Worm (Caenorhabditis elegans) whole organism, mixed stage, embryonic: ENCODE results near the gene spp-24.
A peak's percentile ranks its signal among the peaks of the same experiment; 100 is the strongest.

Source experiments
- M03D4.4 ChIP-seq: sonication (generic microtip); optimal IDR thresholded peaks from 2 replicates; lab custom pipeline; 2017; ENCODE audit warnings: mild to moderate bottlenecking, missing genetic modification characterization, missing compliant biosample characterization
- bed-3 ChIP-seq: fragments of 200-800 bp; sonication (Bioruptor generic); optimal IDR thresholded peaks from 3 replicates; lab custom pipeline; 2018; ENCODE audit warnings: mild to moderate bottlenecking, missing genetic modification characterization, moderate library complexity, missing compliant biosample characterization
- blmp-1 ChIP-seq: fragments of 150-350 bp; optimal IDR thresholded peaks from 2 replicates; lab custom pipeline; 2014; ENCODE audit warnings: missing biosample characterization, missing genetic modification characterization
- ceh-43 ChIP-seq: fragments of 200-800 bp; sonication (Bioruptor generic); optimal IDR thresholded peaks from 2 replicates; lab custom pipeline; 2018; ENCODE audit warnings: mild to moderate bottlenecking, missing genetic modification characterization, moderate library complexity, missing compliant biosample characterization
- ceh-83 ChIP-seq: fragments of 200-800 bp; sonication (Bioruptor generic); optimal IDR thresholded peaks from 2 replicates; lab custom pipeline; 2018; ENCODE audit warnings: mild to moderate bottlenecking, missing genetic modification characterization, missing compliant biosample characterization
- ces-1 ChIP-seq: fragments of 150-350 bp; optimal IDR thresholded peaks from 2 replicates; lab custom pipeline; 2014; ENCODE audit warnings: missing biosample characterization, missing genetic modification reagents, missing genetic modification characterization
- cnd-1 ChIP-seq: fragments of 200-800 bp; sonication (Bioruptor generic); optimal IDR thresholded peaks from 2 replicates; lab custom pipeline; 2018; ENCODE audit warnings: mild to moderate bottlenecking, missing genetic modification characterization, missing compliant biosample characterization
- elt-1 ChIP-seq: sonication (generic microtip); optimal IDR thresholded peaks from 2 replicates; lab custom pipeline; 2017; ENCODE audit warnings: missing genetic modification characterization, mild to moderate bottlenecking, missing compliant biosample characterization, antibody characterized with exemption, moderate library complexity, borderline replicate concordance; ENCODE audit not compliant: insufficient read depth
- elt-3 ChIP-seq: fragments of 150-350 bp; optimal IDR thresholded peaks from 2 replicates; lab custom pipeline; 2014; ENCODE audit warnings: missing biosample characterization, missing genetic modification characterization
- hlh-1 ChIP-seq: fragments of 150-350 bp; optimal IDR thresholded peaks from 2 replicates; lab custom pipeline; 2014; ENCODE audit warnings: missing biosample characterization, missing genetic modification reagents, missing genetic modification characterization
- lin-13 ChIP-seq: fragments of 150-350 bp; optimal IDR thresholded peaks from 2 replicates; lab custom pipeline; 2014; ENCODE audit warnings: missing biosample characterization, missing genetic modification characterization
- lin-32 ChIP-seq: fragments of 200-800 bp; sonication (Bioruptor generic); optimal IDR thresholded peaks from 2 replicates; lab custom pipeline; 2018; ENCODE audit warnings: mild to moderate bottlenecking, missing genetic modification characterization, missing compliant biosample characterization
- lsy-2 ChIP-seq: fragments of 150-350 bp; optimal IDR thresholded peaks from 2 replicates; lab custom pipeline; 2014; ENCODE audit warnings: missing biosample characterization, missing genetic modification characterization
- mab-5 ChIP-seq: fragments of 150-350 bp; optimal IDR thresholded peaks from 2 replicates; lab custom pipeline; 2014; ENCODE audit warnings: missing biosample characterization, missing genetic modification characterization
- mep-1 ChIP-seq: fragments of 150-350 bp; optimal IDR thresholded peaks from 2 replicates; lab custom pipeline; 2017; ENCODE audit warnings: missing biosample characterization, missing genetic modification reagents, missing genetic modification characterization, inconsistent platforms
- mls-2 ChIP-seq: sonication (generic microtip); optimal IDR thresholded peaks from 2 replicates; lab custom pipeline; 2016; ENCODE audit warnings: mild to moderate bottlenecking, missing genetic modification characterization, moderate library complexity, missing compliant biosample characterization
- nhr-12 ChIP-seq: fragments of 150-350 bp; optimal IDR thresholded peaks from 2 replicates; lab custom pipeline; 2014; ENCODE audit warnings: missing biosample characterization, missing genetic modification characterization
- nhr-2 ChIP-seq: fragments of 150-350 bp; optimal IDR thresholded peaks from 2 replicates; lab custom pipeline; 2014; ENCODE audit warnings: missing biosample characterization, missing genetic modification characterization
- nhr-237 ChIP-seq: fragments of 150-350 bp; optimal IDR thresholded peaks from 2 replicates; lab custom pipeline; 2014; ENCODE audit warnings: missing biosample characterization, missing genetic modification characterization
- nhr-28 ChIP-seq: fragments of 150-350 bp; optimal IDR thresholded peaks from 2 replicates; lab custom pipeline; 2014; ENCODE audit warnings: missing biosample characterization, missing genetic modification characterization
- nhr-76 ChIP-seq: sonication (generic microtip); optimal IDR thresholded peaks from 2 replicates; lab custom pipeline; 2017; ENCODE audit warnings: missing biosample characterization, missing genetic modification characterization
- pha-4 ChIP-seq: fragments of 150-350 bp; optimal IDR thresholded peaks from 2 replicates; lab custom pipeline; 2018; ENCODE audit warnings: missing biosample characterization, missing genetic modification reagents, missing genetic modification characterization
- snpc-4 ChIP-seq: fragments of 150-350 bp; optimal IDR thresholded peaks from 2 replicates; lab custom pipeline; 2014; ENCODE audit warnings: missing biosample characterization, missing genetic modification characterization
- sptf-1 ChIP-seq: sonication (generic microtip); optimal IDR thresholded peaks from 2 replicates; lab custom pipeline; 2017; ENCODE audit warnings: mild to moderate bottlenecking, missing genetic modification characterization, moderate library complexity, missing compliant biosample characterization
- unc-120 ChIP-seq: sonication (generic microtip); optimal IDR thresholded peaks from 2 replicates; lab custom pipeline; 2017; ENCODE audit warnings: missing genetic modification characterization, missing compliant biosample characterization; ENCODE audit not compliant: poor library complexity, severe bottlenecking
- unc-39 ChIP-seq: fragments of 150-350 bp; optimal IDR thresholded peaks from 2 replicates; lab custom pipeline; 2014; ENCODE audit warnings: missing biosample characterization, missing genetic modification characterization
- unc-62 ChIP-seq: fragments of 150-350 bp; optimal IDR thresholded peaks from 2 replicates; lab custom pipeline; 2014; ENCODE audit warnings: missing biosample characterization, missing genetic modification reagents, missing genetic modification characterization
- zip-8 ChIP-seq: fragments of 150-350 bp; optimal IDR thresholded peaks from 2 replicates; lab custom pipeline; 2014; ENCODE audit warnings: missing biosample characterization, missing genetic modification characterization
- ztf-11 ChIP-seq: fragments of 150-350 bp; optimal IDR thresholded peaks from 2 replicates; lab custom pipeline; 2014; ENCODE audit warnings: missing biosample characterization, missing genetic modification characterization

spp-24 gene

ce11 chrII:43640-44039 is 4.3 kb upstream of the spp-24 start, which contains the start of gene nfyc-1:
Gene nfyc-1, plus strand, starts transcription at chrII:43907.
- TF ChIP-seq sptf-1 (tag; lab: Kevin White, UChicago) = no peak
- TF ChIP-seq lin-13 (tag; lab: Kevin White, UChicago) = peak; percentile 50
- TF ChIP-seq pha-4 (tag; lab: Kevin White, UChicago) = peak; percentile 74
- TF ChIP-seq lsy-2 = peak; percentile 57
- TF ChIP-seq unc-39 (tag; lab: Kevin White, UChicago) = no peak
- TF ChIP-seq ces-1 (GFP tag; lab: Kevin White, UChicago) = peak; percentile 90
- TF ChIP-seq ceh-43 (GFP tag; lab: Kevin White, UChicago) = no peak
- no peak for TF ChIP-seq zip-8
- no peak for TF ChIP-seq nhr-76 (tag; lab: Kevin White, UChicago)
- TF ChIP-seq nhr-237 = peak; percentile 51
- TF ChIP-seq cnd-1 (tag; lab: Kevin White, UChicago) = no peak
- peak; percentile 66 for TF ChIP-seq mep-1
- no peak for TF ChIP-seq bed-3 (GFP tag; lab: Kevin White, UChicago)
- no peak for TF ChIP-seq M03D4.4 (tag; lab: Kevin White, UChicago)

- TF ChIP-seq bed-3 (GFP tag; lab: Kevin White, UChicago) (no peak), ceh-43 (GFP tag; lab: Kevin White, UChicago) (no peak), ceh-83 (no peak), ztf-11 (tag; lab: Kevin White, UChicago) (no peak), nhr-12 (no peak), nhr-2 (no peak), mab-5 (no peak), zip-8 (no peak), unc-120 (tag; lab: Kevin White, UChicago) (no peak), elt-1 (tag; lab: Kevin White, UChicago) (no peak), lin-32 (GFP tag; lab: Kevin White, UChicago) (no peak)
- TF ChIP-seq, all 35 proteins: peak for 0
Measured at ce11 chrII:41914-42313, 2.6 kb upstream of the spp-24 start, which contains the start of gene F23F1.10. Gene F23F1.10, minus strand, starts transcription at chrII:41982.

- TF ChIP-seq blmp-1 (tag; lab: Kevin White, UChicago) = no peak
- no peak for TF ChIP-seq cnd-1 (tag; lab: Kevin White, UChicago)
- TF ChIP-seq mls-2 (tag; lab: Kevin White, UChicago) = no peak
- TF ChIP-seq pha-4 (tag; lab: Kevin White, UChicago) = no peak
- no peak for TF ChIP-seq sptf-1 (tag; lab: Kevin White, UChicago)
- no peak for TF ChIP-seq M03D4.4 (tag; lab: Kevin White, UChicago)
- TF ChIP-seq, all 35 proteins: peak for 0
Measured at ce11 chrII:37213-37612, 2.1 kb downstream of the spp-24 start, which contains the start of gene F23F1.6. Gene F23F1.6, minus strand, starts transcription at chrII:37313.

- no peak for TF ChIP-seq nhr-237
- no peak for TF ChIP-seq elt-3
- no peak for TF ChIP-seq nhr-28 (tag; lab: Kevin White, UChicago)
- no peak for TF ChIP-seq ceh-43 (GFP tag; lab: Kevin White, UChicago)
- TF ChIP-seq nhr-12 = no peak
- TF ChIP-seq zip-8 = no peak
- no peak for TF ChIP-seq bed-3 (GFP tag; lab: Kevin White, UChicago)
- TF ChIP-seq unc-120 (tag; lab: Kevin White, UChicago) = no peak
Measured at ce11 chrII:33904-34303, 5.4 kb downstream of the spp-24 start, which contains the start of gene F23F1.2. Gene F23F1.2, plus strand, starts transcription at chrII:34204.

- TF ChIP-seq pha-4 (tag; lab: Kevin White, UChicago) = no peak
- no peak for TF ChIP-seq zip-8
Measured at ce11 chrII:31521-31920, 7.8 kb downstream of the spp-24 start, which contains the start of the genes F23F1.5 and fbxc-54. Gene F23F1.5, minus strand, starts transcription at chrII:31584. Gene fbxc-54, plus strand, starts transcription at chrII:31719.

- TF ChIP-seq nhr-237 = no peak
- TF ChIP-seq snpc-4 (tag; lab: Kevin White, UChicago) = no peak
- no peak for TF ChIP-seq mep-1
- TF ChIP-seq elt-3 = no peak
- TF ChIP-seq, all 35 proteins: peak for 0
Measured at ce11 chrII:29578-29977, 9.8 kb downstream of the spp-24 start.

ce11 chrII:28283-28682 is 11.1 kb downstream of the spp-24 start, which contains the start of gene F23F1.4:
Gene F23F1.4, minus strand, starts transcription at chrII:28423.
- no peak for TF ChIP-seq ceh-43 (GFP tag; lab: Kevin White, UChicago)
- TF ChIP-seq pha-4 (tag; lab: Kevin White, UChicago) = no peak
- TF ChIP-seq unc-62 (GFP tag; lab: Kevin White, UChicago) = no peak
- no peak for TF ChIP-seq elt-3
- TF ChIP-seq nhr-2 = peak; percentile 95
- no peak for TF ChIP-seq mab-5
- TF ChIP-seq lin-13 (tag; lab: Kevin White, UChicago) = no peak
- TF ChIP-seq bed-3 (GFP tag; lab: Kevin White, UChicago) = no peak
- TF ChIP-seq M03D4.4 (tag; lab: Kevin White, UChicago) = no peak
- no peak for TF ChIP-seq ceh-83
- no peak for TF ChIP-seq hlh-1 (tag; lab: Kevin White, UChicago)
- no peak for TF ChIP-seq ces-1 (GFP tag; lab: Kevin White, UChicago)
- TF ChIP-seq zip-8 = peak; percentile 32
- TF ChIP-seq ztf-11 (tag; lab: Kevin White, UChicago) = no peak
- no peak for TF ChIP-seq blmp-1 (tag; lab: Kevin White, UChicago)
- TF ChIP-seq nhr-76 (tag; lab: Kevin White, UChicago) = no peak
- TF ChIP-seq mls-2 (tag; lab: Kevin White, UChicago) = no peak
- TF ChIP-seq nhr-237 = no peak
